Worm (Caenorhabditis elegans) whole organism, mixed stage, embryonic: ENCODE data around the gene M03C11.1.
"Not testable (repeated sequence)": the region's sequence is repeated elsewhere in the genome, so short reads cannot be mapped to it uniquely, and the experiment has no call there.

Experiments
- M03D4.4 ChIP-seq: sonication (generic microtip); optimal IDR thresholded peaks from 2 replicates; lab custom pipeline; 2017; ENCODE audit warnings: mild to moderate bottlenecking, missing genetic modification characterization, missing compliant biosample characterization
- bed-3 ChIP-seq: fragments of 200-800 bp; sonication (Bioruptor generic); optimal IDR thresholded peaks from 3 replicates; lab custom pipeline; 2018; ENCODE audit warnings: mild to moderate bottlenecking, missing genetic modification characterization, moderate library complexity, missing compliant biosample characterization
- blmp-1 ChIP-seq: fragments of 150-350 bp; optimal IDR thresholded peaks from 2 replicates; lab custom pipeline; 2014; ENCODE audit warnings: missing biosample characterization, missing genetic modification characterization
- ceh-39 ChIP-seq: fragments of 150-350 bp; optimal IDR thresholded peaks from 2 replicates; lab custom pipeline; 2014; ENCODE audit warnings: missing biosample characterization, missing genetic modification characterization
- ceh-43 ChIP-seq: fragments of 200-800 bp; sonication (Bioruptor generic); optimal IDR thresholded peaks from 2 replicates; lab custom pipeline; 2018; ENCODE audit warnings: mild to moderate bottlenecking, missing genetic modification characterization, moderate library complexity, missing compliant biosample characterization
- ceh-83 ChIP-seq: fragments of 200-800 bp; sonication (Bioruptor generic); optimal IDR thresholded peaks from 2 replicates; lab custom pipeline; 2018; ENCODE audit warnings: mild to moderate bottlenecking, missing genetic modification characterization, missing compliant biosample characterization
- ces-1 ChIP-seq: fragments of 150-350 bp; optimal IDR thresholded peaks from 2 replicates; lab custom pipeline; 2014; ENCODE audit warnings: missing biosample characterization, missing genetic modification reagents, missing genetic modification characterization
- cnd-1 ChIP-seq: fragments of 200-800 bp; sonication (Bioruptor generic); optimal IDR thresholded peaks from 2 replicates; lab custom pipeline; 2018; ENCODE audit warnings: mild to moderate bottlenecking, missing genetic modification characterization, missing compliant biosample characterization
- drap-1 ChIP-seq: fragments of 200-800 bp; sonication (Bioruptor generic); optimal IDR thresholded peaks from 3 replicates; lab custom pipeline; 2018; ENCODE audit warnings: mild to moderate bottlenecking, missing genetic modification characterization, missing compliant biosample characterization
- elt-1 ChIP-seq: sonication (generic microtip); optimal IDR thresholded peaks from 2 replicates; lab custom pipeline; 2017; ENCODE audit warnings: missing genetic modification characterization, mild to moderate bottlenecking, missing compliant biosample characterization, antibody characterized with exemption, moderate library complexity, borderline replicate concordance; ENCODE audit not compliant: insufficient read depth
- elt-3 ChIP-seq: fragments of 150-350 bp; optimal IDR thresholded peaks from 2 replicates; lab custom pipeline; 2014; ENCODE audit warnings: missing biosample characterization, missing genetic modification characterization
- flh-1 ChIP-seq: fragments of 200-800 bp; sonication (Bioruptor generic); optimal IDR thresholded peaks from 2 replicates; lab custom pipeline; 2018; ENCODE audit warnings: mild to moderate bottlenecking, missing genetic modification characterization, moderate library complexity, missing compliant biosample characterization
- ham-2 ChIP-seq: fragments of 200-800 bp; sonication (Bioruptor generic); optimal IDR thresholded peaks from 2 replicates; lab custom pipeline; 2018; ENCODE audit warnings: mild to moderate bottlenecking, missing genetic modification characterization, missing compliant biosample characterization
- hlh-1 ChIP-seq: fragments of 150-350 bp; optimal IDR thresholded peaks from 2 replicates; lab custom pipeline; 2014; ENCODE audit warnings: missing biosample characterization, missing genetic modification reagents, missing genetic modification characterization
- lin-13 ChIP-seq: fragments of 150-350 bp; optimal IDR thresholded peaks from 2 replicates; lab custom pipeline; 2014; ENCODE audit warnings: missing biosample characterization, missing genetic modification characterization
- lin-32 ChIP-seq: fragments of 200-800 bp; sonication (Bioruptor generic); optimal IDR thresholded peaks from 2 replicates; lab custom pipeline; 2018; ENCODE audit warnings: mild to moderate bottlenecking, missing genetic modification characterization, missing compliant biosample characterization
- lsy-2 ChIP-seq: fragments of 150-350 bp; optimal IDR thresholded peaks from 2 replicates; lab custom pipeline; 2014; ENCODE audit warnings: missing biosample characterization, missing genetic modification characterization
- mab-5 ChIP-seq: fragments of 150-350 bp; optimal IDR thresholded peaks from 2 replicates; lab custom pipeline; 2014; ENCODE audit warnings: missing biosample characterization, missing genetic modification characterization
- mep-1 ChIP-seq: fragments of 150-350 bp; optimal IDR thresholded peaks from 2 replicates; lab custom pipeline; 2017; ENCODE audit warnings: missing biosample characterization, missing genetic modification reagents, missing genetic modification characterization, inconsistent platforms
- mls-2 ChIP-seq: sonication (generic microtip); optimal IDR thresholded peaks from 2 replicates; lab custom pipeline; 2016; ENCODE audit warnings: mild to moderate bottlenecking, missing genetic modification characterization, moderate library complexity, missing compliant biosample characterization
- nhr-12 ChIP-seq: fragments of 150-350 bp; optimal IDR thresholded peaks from 2 replicates; lab custom pipeline; 2014; ENCODE audit warnings: missing biosample characterization, missing genetic modification characterization
- nhr-2 ChIP-seq: fragments of 150-350 bp; optimal IDR thresholded peaks from 2 replicates; lab custom pipeline; 2014; ENCODE audit warnings: missing biosample characterization, missing genetic modification characterization
- nhr-237 ChIP-seq: fragments of 150-350 bp; optimal IDR thresholded peaks from 2 replicates; lab custom pipeline; 2014; ENCODE audit warnings: missing biosample characterization, missing genetic modification characterization
- nhr-28 ChIP-seq: fragments of 150-350 bp; optimal IDR thresholded peaks from 2 replicates; lab custom pipeline; 2014; ENCODE audit warnings: missing biosample characterization, missing genetic modification characterization
- nhr-76 ChIP-seq: sonication (generic microtip); optimal IDR thresholded peaks from 2 replicates; lab custom pipeline; 2017; ENCODE audit warnings: missing biosample characterization, missing genetic modification characterization
- pha-4 ChIP-seq: fragments of 150-350 bp; optimal IDR thresholded peaks from 2 replicates; lab custom pipeline; 2018; ENCODE audit warnings: missing biosample characterization, missing genetic modification reagents, missing genetic modification characterization
- sem-2 ChIP-seq: fragments of 200-800 bp; sonication (Bioruptor generic); optimal IDR thresholded peaks from 2 replicates; lab custom pipeline; 2018; ENCODE audit warnings: mild to moderate bottlenecking, missing genetic modification characterization, missing compliant biosample characterization
- snpc-4 ChIP-seq: fragments of 150-350 bp; optimal IDR thresholded peaks from 2 replicates; lab custom pipeline; 2014; ENCODE audit warnings: missing biosample characterization, missing genetic modification characterization
- sptf-1 ChIP-seq: sonication (generic microtip); optimal IDR thresholded peaks from 2 replicates; lab custom pipeline; 2017; ENCODE audit warnings: mild to moderate bottlenecking, missing genetic modification characterization, moderate library complexity, missing compliant biosample characterization
- tbx-8 ChIP-seq: fragments of 200-800 bp; sonication (Bioruptor generic); optimal IDR thresholded peaks from 2 replicates; lab custom pipeline; 2018; ENCODE audit warnings: mild to moderate bottlenecking, missing genetic modification characterization, moderate library complexity, missing compliant biosample characterization
- unc-120 ChIP-seq: sonication (generic microtip); optimal IDR thresholded peaks from 2 replicates; lab custom pipeline; 2017; ENCODE audit warnings: missing genetic modification characterization, missing compliant biosample characterization; ENCODE audit not compliant: poor library complexity, severe bottlenecking
- unc-39 ChIP-seq: fragments of 150-350 bp; optimal IDR thresholded peaks from 2 replicates; lab custom pipeline; 2014; ENCODE audit warnings: missing biosample characterization, missing genetic modification characterization
- unc-62 ChIP-seq: fragments of 150-350 bp; optimal IDR thresholded peaks from 2 replicates; lab custom pipeline; 2014; ENCODE audit warnings: missing biosample characterization, missing genetic modification reagents, missing genetic modification characterization
- zip-8 ChIP-seq: fragments of 150-350 bp; optimal IDR thresholded peaks from 2 replicates; lab custom pipeline; 2014; ENCODE audit warnings: missing biosample characterization, missing genetic modification characterization
- ztf-11 ChIP-seq: fragments of 150-350 bp; optimal IDR thresholded peaks from 2 replicates; lab custom pipeline; 2014; ENCODE audit warnings: missing biosample characterization, missing genetic modification characterization

M03C11.1 gene

ce11 chrIII:10395990-10396389 is at the start of gene M03C11.1:
Gene M03C11.1 (minus strand): TSS chrIII:10396090.
- TF ChIP-seq zip-8 (tag; lab: Kevin White, UChicago) = no peak
- TF ChIP-seq tbx-8 (GFP tag; lab: Kevin White, UChicago) = no peak
- no peak for TF ChIP-seq sem-2
- TF ChIP-seq ztf-11 (tag; lab: Kevin White, UChicago) = no peak
- TF ChIP-seq lin-32 = no peak
- TF ChIP-seq snpc-4 (tag; lab: Kevin White, UChicago) = no peak
- TF ChIP-seq flh-1 (GFP tag; lab: Kevin White, UChicago) = no peak
- no peak for TF ChIP-seq nhr-2 (tag; lab: Kevin White, UChicago)
- no peak for TF ChIP-seq pha-4
- TF ChIP-seq mls-2 = no peak
- TF ChIP-seq nhr-12 (tag; lab: Kevin White, UChicago) = no peak
- no peak for TF ChIP-seq unc-39 (tag; lab: Kevin White, UChicago)

ce11 chrIII:10442355-10443140 is 46.7 kb upstream of the M03C11.1 start, which contains the start of the genes H04D03.2 and ecps-2:
Gene H04D03.2 (minus strand): TSS chrIII:10442405.
Gene ecps-2 (plus strand): TSS chrIII:10443090.
- TF ChIP-seq M03D4.4 (tag; lab: Kevin White, UChicago) (no peak), nhr-237 (tag; lab: Kevin White, UChicago) (no peak)

- TF ChIP-seq ceh-83; M03D4.4 (tag; lab: Kevin White, UChicago); pha-4: not testable (repeated sequence)
Observed at ce11 chrIII:10438780-10439179, 42.9 kb upstream of the M03C11.1 start, which contains the start of gene H04D03.6. Gene H04D03.6 (minus strand): TSS chrIII:10438880.

ce11 chrIII:10435938-10436842 is 40.3 kb upstream of the M03C11.1 start, which contains the start of the genes smrd-1 and enu-3.1:
Gene smrd-1 (minus strand): TSS chrIII:10435988.
Gene enu-3.1 (plus strand): TSS chrIII:10436276.
- TF ChIP-seq lsy-2 (peak; percentile 30), sptf-1 (tag; lab: Kevin White, UChicago) (peak; percentile 42), ces-1 (peak; percentile 99), mep-1 (tag; lab: Kevin White, UChicago) (peak; percentile 17)

ce11 chrIII:10432104-10432503 is 36.2 kb upstream of the M03C11.1 start:
- no peak for TF ChIP-seq unc-39 (tag; lab: Kevin White, UChicago)
- peak; percentile 73 for TF ChIP-seq unc-62 (GFP tag; lab: Kevin White, UChicago)
- TF ChIP-seq ztf-11 (tag; lab: Kevin White, UChicago) = no peak
- TF ChIP-seq mls-2 = peak; percentile 69
- TF ChIP-seq hlh-1 (tag; lab: Kevin White, UChicago) = peak; percentile 92
- no peak for TF ChIP-seq nhr-12 (tag; lab: Kevin White, UChicago)
- TF ChIP-seq cnd-1 (tag; lab: Kevin White, UChicago) = peak; percentile 79
- TF ChIP-seq nhr-237 (tag; lab: Kevin White, UChicago) = no peak
- peak; percentile 72 for TF ChIP-seq sptf-1 (tag; lab: Kevin White, UChicago)
- TF ChIP-seq nhr-2 (tag; lab: Kevin White, UChicago) = no peak
- TF ChIP-seq unc-120 (tag; lab: Kevin White, UChicago) = peak; percentile 86
- TF ChIP-seq mab-5 = peak; percentile 54
- no peak for TF ChIP-seq elt-1 (tag; lab: Kevin White, UChicago)
- TF ChIP-seq ceh-39 (tag; lab: Kevin White, UChicago) = no peak
- TF ChIP-seq sem-2 = peak; percentile 34
- TF ChIP-seq tbx-8 (GFP tag; lab: Kevin White, UChicago) = no peak
- TF ChIP-seq lsy-2 = peak; percentile 8
- TF ChIP-seq ham-2 (GFP tag; lab: Kevin White, UChicago) = peak; percentile 2
- peak; percentile 21 for TF ChIP-seq bed-3 (GFP tag; lab: Kevin White, UChicago)
- TF ChIP-seq M03D4.4 (tag; lab: Kevin White, UChicago) = peak; percentile 75
- no peak for TF ChIP-seq snpc-4 (tag; lab: Kevin White, UChicago)
- no peak for TF ChIP-seq mep-1 (tag; lab: Kevin White, UChicago)
- peak; percentile 72 for TF ChIP-seq drap-1 (GFP tag; lab: Kevin White, UChicago)
- TF ChIP-seq flh-1 (GFP tag; lab: Kevin White, UChicago) = peak; percentile 17
- TF ChIP-seq elt-3 (tag; lab: Kevin White, UChicago) = no peak
- no peak for TF ChIP-seq blmp-1 (tag; lab: Kevin White, UChicago)
- peak; percentile 14 for TF ChIP-seq nhr-28 (tag; lab: Kevin White, UChicago)
- TF ChIP-seq ceh-43 (GFP tag; lab: Kevin White, UChicago) = peak; percentile 46
- peak; percentile 21 for TF ChIP-seq ces-1
- peak; percentile 50 for TF ChIP-seq lin-13 (tag; lab: Kevin White, UChicago)
- peak; percentile 53 for TF ChIP-seq lin-32
- no peak for TF ChIP-seq zip-8 (tag; lab: Kevin White, UChicago)
- TF ChIP-seq pha-4 = peak; percentile 4
- TF ChIP-seq ceh-83 = peak; percentile 84
- TF ChIP-seq nhr-76 (tag; lab: Kevin White, UChicago) = no peak
- TF ChIP-seq, all 35 proteins: peak for 21
